Worm (Caenorhabditis elegans): ENCODE results near the gene him-3.

Gene him-3

ce11 chrIV:6999206-6999605, 21.9 kb downstream of the him-3 start, which contains the start of gene C25A8.5:
TSS of gene C25A8.5 (plus strand) at chrIV:6999506.
- TF ChIP-seq ceh-45 (GFP tag; IDR thresholded peaks at IDR 0.05) (no peak), unc-42 (tag; optimal IDR thresholded peaks at IDR 0.05) (no peak), nhr-232 (tag; optimal IDR thresholded peaks at IDR 0.05) (no peak), pha-2 (tag; optimal IDR thresholded peaks at IDR 0.05) (no peak), hlh-30 (tag; optimal IDR thresholded peaks at IDR 0.05; ENCODE audit: insufficient read depth) (no peak), madf-2 (tag; optimal IDR thresholded peaks at IDR 0.05) (no peak), unc-86 (tag; optimal IDR thresholded peaks at IDR 0.05) (no peak), ets-4 (tag; optimal IDR thresholded peaks at IDR 0.05) (no peak), zip-5 (tag; optimal IDR thresholded peaks at IDR 0.05) (no peak), hlh-15 (tag; optimal IDR thresholded peaks at IDR 0.05) (no peak), pros-1 (tag; optimal IDR thresholded peaks at IDR 0.05) (no peak), ztf-16 (tag; optimal IDR thresholded peaks at IDR 0.05) (no peak), F13H6.1 (tag; optimal IDR thresholded peaks at IDR 0.05) (no peak), pag-3 (tag; optimal IDR thresholded peaks at IDR 0.05; ENCODE audit: borderline replicate concordance) (no peak), lim-6 (tag; optimal IDR thresholded peaks at IDR 0.05) (no peak), C08G9.2 (tag; optimal IDR thresholded peaks at IDR 0.05) (no peak), eyg-1 (tag; optimal IDR thresholded peaks at IDR 0.05) (no peak), sox-2 (GFP tag; IDR thresholded peaks at IDR 0.05) (no peak), ceh-2 (tag; optimal IDR thresholded peaks at IDR 0.05) (no peak), mec-3 (tag; optimal IDR thresholded peaks at IDR 0.05; ENCODE audit: borderline replicate concordance) (no peak)

- TF ChIP-seq ceh-34 (tag; optimal IDR thresholded peaks at IDR 0.05) (no peak), Y22D7AL.16 (tag; optimal IDR thresholded peaks at IDR 0.05) (no peak), elt-2 (tag; optimal IDR thresholded peaks at IDR 0.05) (no peak)
Observed at ce11 chrIV:7003323-7003722, 26.0 kb downstream of the him-3 start, which contains the start of gene cht-3. TSS of gene cht-3 (plus strand) at chrIV:7003623.

ce11 chrIV:7009531-7009930, 32.2 kb downstream of the him-3 start, which contains the start of gene C25A8.2:
TSS of gene C25A8.2 (plus strand) at chrIV:7009831.
- TF ChIP-seq eyg-1 (tag; optimal IDR thresholded peaks at IDR 0.05): no peak

ce11 chrIV:7010195-7010594, 32.9 kb downstream of the him-3 start:
- TF ChIP-seq nhr-11 (tag; optimal IDR thresholded peaks at IDR 0.05): no peak
- TF ChIP-seq fax-1 (tag; optimal IDR thresholded peaks at IDR 0.05): no peak
- no peak for TF ChIP-seq ceh-9 (tag; optimal IDR thresholded peaks at IDR 0.05)
- no peak for TF ChIP-seq T23F11.4 (GFP tag; optimal IDR thresholded peaks at IDR 0.05)
- no peak for TF ChIP-seq C38D4.7 (GFP tag; optimal IDR thresholded peaks at IDR 0.05)
- TF ChIP-seq ceh-30 (tag; optimal IDR thresholded peaks at IDR 0.05): no peak
- no peak for TF ChIP-seq nhr-232 (tag; optimal IDR thresholded peaks at IDR 0.05)
- TF ChIP-seq ttx-3 (tag; optimal IDR thresholded peaks at IDR 0.05): no peak
- TF ChIP-seq ceh-2 (tag; optimal IDR thresholded peaks at IDR 0.05): no peak
- no peak for TF ChIP-seq elt-2 (tag; optimal IDR thresholded peaks at IDR 0.05)
- no peak for TF ChIP-seq pag-3 (tag; optimal IDR thresholded peaks at IDR 0.05; ENCODE audit: borderline replicate concordance)
- TF ChIP-seq madf-2 (tag; optimal IDR thresholded peaks at IDR 0.05): no peak
- TF ChIP-seq K09A11.1 (tag; optimal IDR thresholded peaks at IDR 0.05; ENCODE audit: insufficient read depth): no peak
- TF ChIP-seq ceh-24 (tag; optimal IDR thresholded peaks at IDR 0.05): no peak
- no peak for TF ChIP-seq tbx-7 (tag; optimal IDR thresholded peaks at IDR 0.05)
- no peak for TF ChIP-seq hlh-30 (tag; optimal IDR thresholded peaks at IDR 0.05; ENCODE audit: insufficient read depth)
- TF ChIP-seq C08G9.2 (tag; optimal IDR thresholded peaks at IDR 0.05): no peak
- no peak for TF ChIP-seq sox-2 (GFP tag; IDR thresholded peaks at IDR 0.05)
- no peak for TF ChIP-seq ahr-1 (tag; optimal IDR thresholded peaks at IDR 0.05)
- no peak for TF ChIP-seq lin-11 (tag; optimal IDR thresholded peaks at IDR 0.05)

ce11 chrIV:7010835-7011234, 33.5 kb downstream of the him-3 start, which contains the start of gene C25A8.1:
TSS of gene C25A8.1 (plus strand) at chrIV:7011135.
- TF ChIP-seq ceh-45 (GFP tag; IDR thresholded peaks at IDR 0.05) (no peak), lin-11 (tag; optimal IDR thresholded peaks at IDR 0.05) (no peak), sox-4 (tag; optimal IDR thresholded peaks at IDR 0.05) (no peak), pros-1 (tag; optimal IDR thresholded peaks at IDR 0.05) (no peak), C38D4.7 (GFP tag; optimal IDR thresholded peaks at IDR 0.05) (no peak), ceh-6 (GFP tag; optimal IDR thresholded peaks at IDR 0.05) (no peak), ceh-14 (tag; optimal IDR thresholded peaks at IDR 0.05) (no peak), unc-55 (GFP tag; optimal IDR thresholded peaks at IDR 0.05) (no peak), elt-4 (tag; optimal IDR thresholded peaks at IDR 0.05) (no peak), fkh-10 (GFP tag; optimal IDR thresholded peaks at IDR 0.05) (no peak), T23F11.4 (GFP tag; optimal IDR thresholded peaks at IDR 0.05) (no peak), ceh-48 (tag; optimal IDR thresholded peaks at IDR 0.05) (no peak)

All from whole organism, late embryonic.